Fruit fly (Drosophila melanogaster) whole organism, embryonic: ENCODE measurements around the gene Dfd.

Experiments used
- ATbp ChIP-seq: fragments of 200-800 bp; sonication (Bioruptor generic); optimal IDR thresholded peaks from 2 replicates; lab custom pipeline; 2017; ENCODE audit warnings: missing biosample characterization, mild to moderate bottlenecking, missing genetic modification characterization, missing genetic modification reagents
- Antp ChIP-seq: fragments of 200-800 bp; sonication (Bioruptor generic); optimal IDR thresholded peaks from 3 replicates; lab custom pipeline; 2016; ENCODE audit warnings: missing biosample characterization, missing genetic modification characterization
- Atf3 ChIP-seq: fragments of 200-800 bp; sonication (Bioruptor generic); optimal IDR thresholded peaks from 3 replicates; lab custom pipeline; 2016; ENCODE audit warnings: missing biosample characterization, missing genetic modification characterization
- Awh ChIP-seq: fragments of 200-800 bp; sonication (Bioruptor generic); IDR thresholded peaks from 2 replicates; pipeline ENCODE4, ENCODE4 v1.3.6; 2022; ENCODE audit warnings: missing biosample characterization, missing genetic modification characterization
- Bgb ChIP-seq: fragments of 200-800 bp; sonication (Bioruptor generic); IDR thresholded peaks from 2 replicates; pipeline ENCODE4 v1.3.6; 2022; ENCODE audit warnings: missing biosample characterization, missing genetic modification characterization; ENCODE audit not compliant: partially characterized antibody
- CG1024 ChIP-seq: fragments of 200-800 bp; sonication (Bioruptor generic); IDR thresholded peaks from 2 replicates; pipeline ENCODE4 v1.3.6; 2022; ENCODE audit warnings: missing biosample characterization, missing genetic modification characterization
- CG10267 ChIP-seq: fragments of 200-800 bp; sonication (Bioruptor generic); optimal IDR thresholded peaks from 2 replicates; lab custom pipeline; 2018; ENCODE audit warnings: missing biosample characterization, mild to moderate bottlenecking, missing genetic modification characterization, moderate library complexity
- CG11247 ChIP-seq: fragments of 200-800 bp; sonication (Bioruptor generic); IDR thresholded peaks from 2 replicates; pipeline ENCODE4 v1.3.6; 2022; ENCODE audit warnings: missing biosample characterization, missing genetic modification characterization
- CG12071 ChIP-seq: fragments of 200-800 bp; sonication (Bioruptor generic); optimal IDR thresholded peaks from 3 replicates; lab custom pipeline; 2018; ENCODE audit warnings: missing biosample characterization, mild to moderate bottlenecking, missing genetic modification characterization
- CG13424 ChIP-seq: fragments of 200-800 bp; sonication (Bioruptor generic); optimal IDR thresholded peaks from 2 replicates; lab custom pipeline; 2019; ENCODE audit warnings: missing biosample characterization, mild to moderate bottlenecking, missing genetic modification characterization, moderate library complexity
- CG14050 ChIP-seq: fragments of 200-800 bp; sonication (Bioruptor generic); IDR thresholded peaks from 3 replicates; pipeline ENCODE4 v1.3.6; 2022; ENCODE audit warnings: missing biosample characterization, missing genetic modification characterization
- CG1603 ChIP-seq: fragments of 200-800 bp; sonication (Bioruptor generic); optimal IDR thresholded peaks from 2 replicates; lab custom pipeline; 2019; ENCODE audit warnings: missing biosample characterization, mild to moderate bottlenecking, missing genetic modification characterization, moderate library complexity
- CG16815 ChIP-seq: fragments of 200-800 bp; sonication (Bioruptor generic); optimal IDR thresholded peaks from 3 replicates; lab custom pipeline; 2017; ENCODE audit warnings: missing biosample characterization, mild to moderate bottlenecking, missing genetic modification characterization
- CG17802 ChIP-seq: fragments of 200-800 bp; sonication (Bioruptor generic); optimal IDR thresholded peaks from 2 replicates; lab custom pipeline; 2018; ENCODE audit warnings: missing biosample characterization, mild to moderate bottlenecking, missing genetic modification characterization, moderate library complexity
- CG2116 ChIP-seq: fragments of 200-800 bp; sonication (Bioruptor generic); optimal IDR thresholded peaks from 3 replicates; lab custom pipeline; 2018; ENCODE audit warnings: missing biosample characterization, mild to moderate bottlenecking, missing genetic modification characterization
- CG31365 ChIP-seq: fragments of 200-800 bp; sonication (Bioruptor generic); optimal IDR thresholded peaks from 2 replicates; lab custom pipeline; 2018; ENCODE audit warnings: missing biosample characterization, mild to moderate bottlenecking, missing genetic modification characterization
- CG31441 ChIP-seq: fragments of 200-800 bp; sonication (Bioruptor generic); IDR thresholded peaks from 2 replicates; pipeline ENCODE4 v1.3.6; 2022; ENCODE audit warnings: missing biosample characterization, missing genetic modification characterization
- CG6791 ChIP-seq: fragments of 200-800 bp; sonication (Bioruptor generic); IDR thresholded peaks from 3 replicates; pipeline ENCODE4 v1.3.6; 2022; ENCODE audit warnings: missing biosample characterization, missing genetic modification characterization; ENCODE audit not compliant: partially characterized antibody
- CG8290 ChIP-seq, 3 experiments: fragments of 200-800 bp; sonication (Bioruptor generic); optimal IDR thresholded peaks; 2 replicates each; lab custom pipeline; 2016 to 2019; ENCODE audit warnings: missing biosample characterization in 3 of 3, missing genetic modification characterization in 3 of 3, mild to moderate bottlenecking in 2 of 3, moderate library complexity in 1 of 3
- CoRest ChIP-seq: fragments of 200-800 bp; sonication (Bioruptor generic); optimal IDR thresholded peaks from 3 replicates; lab custom pipeline; 2018; ENCODE audit warnings: missing biosample characterization, mild to moderate bottlenecking, missing genetic modification characterization, moderate library complexity
- CrebB ChIP-seq: fragments of 200-800 bp; sonication (Bioruptor generic); optimal IDR thresholded peaks from 3 replicates; lab custom pipeline; 2018; ENCODE audit warnings: missing biosample characterization, mild to moderate bottlenecking, missing genetic modification characterization
- Dek ChIP-seq: fragments of 200-800 bp; sonication (Bioruptor generic); optimal IDR thresholded peaks from 3 replicates; lab custom pipeline; 2019; ENCODE audit warnings: missing biosample characterization, mild to moderate bottlenecking, missing genetic modification characterization, moderate library complexity
- Dfd ChIP-seq, 2 experiments: fragments of >200 bp; optimal IDR thresholded peaks; 2 replicates each; lab custom pipeline; 2017; ENCODE audit warnings: missing biosample characterization in 2 of 2, missing genetic modification characterization in 2 of 2
- Dip3 ChIP-seq: fragments of 200-800 bp; sonication (Bioruptor generic); optimal IDR thresholded peaks from 3 replicates; lab custom pipeline; 2016; ENCODE audit warnings: missing biosample characterization, missing genetic modification characterization
- Hr3 ChIP-seq: fragments of 200-800 bp; sonication (Bioruptor generic); optimal IDR thresholded peaks from 3 replicates; lab custom pipeline; 2016; ENCODE audit warnings: missing biosample characterization, missing genetic modification characterization
- Hr51 ChIP-seq, 2 experiments: fragments of 200-800 bp; sonication (Bioruptor generic); optimal IDR thresholded peaks; 2 replicates in 1 of 2; 3 replicates in 1 of 2; lab custom pipeline; 2016 to 2018; ENCODE audit warnings: missing biosample characterization in 2 of 2, missing genetic modification characterization in 2 of 2, mild to moderate bottlenecking in 1 of 2, moderate library complexity in 1 of 2
- MESR4 ChIP-seq: fragments of 200-800 bp; sonication (Bioruptor generic); optimal IDR thresholded peaks from 2 replicates; lab custom pipeline; 2018; ENCODE audit warnings: missing biosample characterization, mild to moderate bottlenecking, missing genetic modification characterization, moderate library complexity
- Nf-YA ChIP-seq: fragments of 200-800 bp; sonication (Bioruptor generic); IDR thresholded peaks from 2 replicates; pipeline ENCODE4 v1.3.6; 2022; ENCODE audit warnings: missing biosample characterization, missing genetic modification characterization
- Side ChIP-seq: fragments of 200-800 bp; sonication (Bioruptor generic); optimal IDR thresholded peaks from 2 replicates; lab custom pipeline; 2016; ENCODE audit warnings: missing biosample characterization, missing genetic modification characterization
- Sox100B ChIP-seq: fragments of 200-800 bp; sonication (Bioruptor generic); optimal IDR thresholded peaks from 3 replicates; lab custom pipeline; 2018; ENCODE audit warnings: missing biosample characterization, mild to moderate bottlenecking, missing genetic modification characterization
- Ssrp ChIP-seq: fragments of 200-800 bp; sonication (Bioruptor generic); optimal IDR thresholded peaks from 2 replicates; lab custom pipeline; 2018; ENCODE audit warnings: missing biosample characterization, mild to moderate bottlenecking, missing genetic modification characterization, moderate library complexity
- Xrp1 ChIP-seq: fragments of 200-800 bp; sonication (Bioruptor generic); IDR thresholded peaks from 2 replicates; pipeline ENCODE4 v1.3.6; 2022; ENCODE audit warnings: missing biosample characterization, missing genetic modification characterization
- amos ChIP-seq: fragments of 200-800 bp; sonication (Bioruptor generic); IDR thresholded peaks from 2 replicates; pipeline ENCODE4 v1.3.6; 2022; ENCODE audit warnings: missing biosample characterization, missing genetic modification characterization; ENCODE audit not compliant: partially characterized antibody
- bbx ChIP-seq: fragments of 200-800 bp; sonication (Bioruptor generic); IDR thresholded peaks from 2 replicates; pipeline ENCODE4 v1.3.6; 2022; ENCODE audit warnings: missing biosample characterization, missing genetic modification characterization; ENCODE audit not compliant: partially characterized antibody
- br ChIP-seq: fragments of >200 bp; optimal IDR thresholded peaks from 2 replicates; lab custom pipeline; 2017
- crp ChIP-seq, 2 experiments: fragments of 200-800 bp; sonication (Bioruptor generic); optimal IDR thresholded peaks; 2 replicates in 1 of 2; 3 replicates in 1 of 2; lab custom pipeline; 2017; ENCODE audit warnings: missing biosample characterization in 2 of 2, missing genetic modification characterization in 2 of 2, mild to moderate bottlenecking in 1 of 2, moderate library complexity in 1 of 2
- gfzf ChIP-seq: fragments of 200-800 bp; sonication (Bioruptor generic); optimal IDR thresholded peaks from 2 replicates; lab custom pipeline; 2016; ENCODE audit warnings: missing biosample characterization, mild to moderate bottlenecking, missing genetic modification characterization, moderate library complexity
- jumu ChIP-seq: fragments of 200-800 bp; sonication (Bioruptor generic); optimal IDR thresholded peaks from 3 replicates; lab custom pipeline; 2016; ENCODE audit warnings: missing biosample characterization, missing genetic modification characterization
- kay ChIP-seq: fragments of 200-800 bp; sonication (Bioruptor generic); optimal IDR thresholded peaks from 2 replicates; lab custom pipeline; 2016; ENCODE audit warnings: missing biosample characterization, missing genetic modification characterization
- lola ChIP-seq, 3 experiments: fragments of >200 bp in 2 of 3; fragments of 200-800 bp in 1 of 3; sonication (Bioruptor generic) in 1 of 3; optimal IDR thresholded peaks; 2 replicates each; lab custom pipeline; 2017 to 2019; ENCODE audit warnings: missing biosample characterization in 3 of 3, missing genetic modification characterization in 3 of 3, mild to moderate bottlenecking in 1 of 3, moderate library complexity in 1 of 3
- psq ChIP-seq: fragments of 200-800 bp; sonication (Bioruptor generic); optimal IDR thresholded peaks from 2 replicates; lab custom pipeline; 2017; ENCODE audit warnings: missing biosample characterization, missing genetic modification characterization
- ranshi ChIP-seq: fragments of 200-800 bp; sonication (Bioruptor generic); IDR thresholded peaks from 2 replicates; pipeline ENCODE4 v1.3.6; 2022; ENCODE audit warnings: missing biosample characterization, missing genetic modification characterization
- repo ChIP-seq: fragments of 200-800 bp; sonication (Bioruptor generic); optimal IDR thresholded peaks from 2 replicates; lab custom pipeline; 2016; ENCODE audit warnings: missing biosample characterization, missing genetic modification characterization
- row ChIP-seq: fragments of 200-800 bp; sonication (Bioruptor generic); IDR thresholded peaks from 3 replicates; pipeline ENCODE4 v1.3.6; 2022; ENCODE audit warnings: missing biosample characterization, missing genetic modification characterization
- schlank ChIP-seq: fragments of 200-800 bp; sonication (Bioruptor generic); optimal IDR thresholded peaks from 2 replicates; lab custom pipeline; 2018; ENCODE audit warnings: missing biosample characterization, mild to moderate bottlenecking, missing genetic modification characterization
- sens-2 ChIP-seq: fragments of 200-800 bp; sonication (Bioruptor generic); IDR thresholded peaks from 2 replicates; pipeline ENCODE4 v1.3.6; 2022; ENCODE audit warnings: missing biosample characterization, missing genetic modification characterization
- sim ChIP-seq: fragments of 200-800 bp; sonication (Bioruptor generic); IDR thresholded peaks from 2 replicates; pipeline ENCODE4 v1.3.6; 2022; ENCODE audit warnings: missing biosample characterization, missing genetic modification characterization
- slbo ChIP-seq: fragments of 200-800 bp; sonication (Bioruptor generic); IDR thresholded peaks from 2 replicates; pipeline ENCODE4 v1.3.6; 2022; ENCODE audit warnings: missing biosample characterization, missing genetic modification characterization
- ttk ChIP-seq: fragments of 200-800 bp; sonication (Bioruptor generic); IDR thresholded peaks from 2 replicates; pipeline ENCODE4 v2.1.2; 2022; ENCODE audit warnings: missing biosample characterization, missing genetic modification characterization
- usp ChIP-seq: fragments of >200 bp; optimal IDR thresholded peaks from 2 replicates; lab custom pipeline; 2017; ENCODE audit warnings: missing biosample characterization, missing genetic modification characterization
- vnd ChIP-seq: fragments of 200-800 bp; sonication (Bioruptor generic); IDR thresholded peaks from 3 replicates; pipeline ENCODE4 v1.3.6; 2022; ENCODE audit warnings: missing biosample characterization, missing genetic modification characterization; ENCODE audit not compliant: partially characterized antibody

The Dfd gene

dm6 chr3R:6780004-6780403 is 11.6 kb upstream of the Dfd start (continued):
- TF ChIP-seq Awh (GFP tag; lab: Robert Waterston, UW), result no peak
- TF ChIP-seq Hr3 (GFP tag; lab: Kevin White, UChicago), result no peak
- TF ChIP-seq slbo (GFP tag; lab: Robert Waterston, UW), result no peak
- TF ChIP-seq Nf-YA (GFP tag; lab: Robert Waterston, UW), result no peak
- no peak for TF ChIP-seq Dek
- TF ChIP-seq CG1603, result peak; percentile 55
- TF ChIP-seq Dfd (GFP tag; optimal IDR thresholded peaks at IDR 0.05; lab: Kevin White, UChicago), result peak in 1 of 2 experiments; percentile 10
- TF ChIP-seq CG17802, result no peak
- no peak for TF ChIP-seq br (lab: Kevin White, UChicago)
- TF ChIP-seq Antp (GFP tag; lab: Kevin White, UChicago), result no peak
- peak; percentile 67; the same call in 1 of the 2 replicates for TF ChIP-seq amos (GFP tag; lab: Robert Waterston, UW)
- TF ChIP-seq CoRest (tag; lab: Kevin White, UChicago), result peak; percentile 3
- TF ChIP-seq Sox100B (GFP tag; lab: Kevin White, UChicago), result no peak
- peak in 1 of 3 experiments; percentile 6 for TF ChIP-seq lola (GFP tag; optimal IDR thresholded peaks at IDR 0.05; lab: Kevin White, UChicago)
- TF ChIP-seq ranshi (GFP tag; lab: Robert Waterston, UW), result no peak
- TF ChIP-seq CG10267, result no peak
- TF ChIP-seq CG12071, result no peak
- TF ChIP-seq gfzf (GFP tag; lab: Kevin White, UChicago), result no peak
- no peak for TF ChIP-seq schlank (tag; lab: Kevin White, UChicago)
- 0 out of 2 replicates have a peak, but pooled peaks have one; percentile 59 for TF ChIP-seq Bgb
- no peak for TF ChIP-seq Side (GFP tag; lab: Kevin White, UChicago)
- TF ChIP-seq sens-2, result no peak
- TF ChIP-seq Ssrp (tag; lab: Kevin White, UChicago), result no peak
- TF ChIP-seq Xrp1, result no peak
- peak; percentile 97 for TF ChIP-seq CG31365 (tag; lab: Kevin White, UChicago)
- no peak for TF ChIP-seq MESR4
- TF ChIP-seq Atf3, result no peak
- no peak for TF ChIP-seq bbx (GFP tag; lab: Robert Waterston, UW)
- no peak for TF ChIP-seq CG2116 (GFP tag; lab: Kevin White, UChicago)
- TF ChIP-seq CG13424 (tag; lab: Kevin White, UChicago), result no peak
- TF ChIP-seq sim (GFP tag; lab: Robert Waterston, UW), result no peak
- TF ChIP-seq psq (GFP tag; lab: Kevin White, UChicago), result no peak
- TF ChIP-seq usp (GFP tag; lab: Kevin White, UChicago), result no peak
- no peak for TF ChIP-seq CG14050 (GFP tag; lab: Robert Waterston, UW)
- no peak for TF ChIP-seq jumu (GFP tag; lab: Kevin White, UChicago)
- TF ChIP-seq CG16815 (GFP tag; lab: Kevin White, UChicago), result no peak
- TF ChIP-seq Dip3, result no peak
- TF ChIP-seq repo (GFP tag; lab: Kevin White, UChicago), result no peak
- no peak for TF ChIP-seq CG11247 (GFP tag; lab: Robert Waterston, UW)
- TF ChIP-seq Hr51 (GFP tag; optimal IDR thresholded peaks at IDR 0.05; lab: Kevin White, UChicago), result no peak
- no peak for TF ChIP-seq kay (GFP tag; lab: Kevin White, UChicago)
- no peak for TF ChIP-seq ttk (GFP tag; lab: Robert Waterston, UW)
- TF ChIP-seq crp (GFP tag; optimal IDR thresholded peaks at IDR 0.05; lab: Kevin White, UChicago), result no peak
- TF ChIP-seq CG6791 (GFP tag; lab: Robert Waterston, UW), result peak; percentile 48; the same call in 1 of the 3 replicates
- TF ChIP-seq CG1024 (GFP tag; lab: Robert Waterston, UW), result no peak
- no peak for TF ChIP-seq vnd (GFP tag; lab: Robert Waterston, UW)
- no peak for TF ChIP-seq row (GFP tag; lab: Robert Waterston, UW)
- TF ChIP-seq CG8290 (GFP tag; optimal IDR thresholded peaks at IDR 0.05; lab: Kevin White, UChicago), result peak; percentile 33
- TF ChIP-seq CG8290 (tag; optimal IDR thresholded peaks at IDR 0.05; lab: Kevin White, UChicago), result no peak
- no peak for TF ChIP-seq ATbp (GFP tag; lab: Kevin White, UChicago)
- no peak for TF ChIP-seq CrebB (tag; lab: Kevin White, UChicago)
- TF ChIP-seq CG31441 (GFP tag; lab: Robert Waterston, UW), result no peak
